Fruit fly (Drosophila melanogaster) whole organism, embryonic: ENCODE measurements around the gene mxt.

Source experiments
- ATbp ChIP-seq: fragments of 200-800 bp; sonication (Bioruptor generic); optimal IDR thresholded peaks from 2 replicates; lab custom pipeline; 2017; ENCODE audit warnings: missing biosample characterization, mild to moderate bottlenecking, missing genetic modification characterization, missing genetic modification reagents
- Bgb ChIP-seq: fragments of 200-800 bp; sonication (Bioruptor generic); IDR thresholded peaks from 2 replicates; pipeline ENCODE4 v1.3.6; 2022; ENCODE audit warnings: missing biosample characterization, missing genetic modification characterization; ENCODE audit not compliant: partially characterized antibody
- CG10462 ChIP-seq: fragments of 200-800 bp; sonication (Bioruptor generic); optimal IDR thresholded peaks from 2 replicates; lab custom pipeline; 2016; ENCODE audit warnings: missing biosample characterization, missing genetic modification characterization
- CG10654 ChIP-seq: fragments of 200-800 bp; sonication (Bioruptor generic); optimal IDR thresholded peaks from 2 replicates; lab custom pipeline; 2016; ENCODE audit warnings: missing biosample characterization, missing genetic modification characterization
- CG11085 ChIP-seq: fragments of 200-800 bp; sonication (Bioruptor generic); IDR thresholded peaks from 2 replicates; pipeline ENCODE4 v1.3.6; 2022; ENCODE audit warnings: missing biosample characterization, missing genetic modification characterization
- CG11456 ChIP-seq: fragments of 200-800 bp; sonication (Bioruptor generic); IDR thresholded peaks from 3 replicates; pipeline ENCODE4 v1.3.6; 2022; ENCODE audit warnings: missing biosample characterization, missing genetic modification characterization
- CG11695 ChIP-seq: fragments of 200-800 bp; sonication (Bioruptor generic); IDR thresholded peaks from 3 replicates; pipeline ENCODE4 v1.3.6; 2022; ENCODE audit warnings: missing biosample characterization, missing genetic modification characterization
- CG12104 ChIP-seq: fragments of 200-800 bp; sonication (Bioruptor generic); optimal IDR thresholded peaks from 3 replicates; lab custom pipeline; 2016; ENCODE audit warnings: missing biosample characterization, missing genetic modification characterization
- CG13123 ChIP-seq: fragments of 200-800 bp; sonication (Bioruptor generic); optimal IDR thresholded peaks from 2 replicates; lab custom pipeline; 2016; ENCODE audit warnings: missing biosample characterization, missing genetic modification characterization
- CG15073 ChIP-seq: fragments of 200-800 bp; sonication (Bioruptor generic); optimal IDR thresholded peaks from 2 replicates; lab custom pipeline; 2016; ENCODE audit warnings: missing biosample characterization, missing genetic modification characterization
- CG17186 ChIP-seq: fragments of 200-800 bp; sonication (Bioruptor generic); optimal IDR thresholded peaks from 3 replicates; lab custom pipeline; 2017; ENCODE audit warnings: missing biosample characterization, missing genetic modification reagents, missing genetic modification characterization
- CG17328 ChIP-seq: fragments of 200-800 bp; sonication (Bioruptor generic); IDR thresholded peaks from 2 replicates; pipeline ENCODE4 v1.3.6; 2022; ENCODE audit warnings: missing biosample characterization, missing genetic modification characterization
- CG31224 ChIP-seq: fragments of 200-800 bp; sonication (Bioruptor generic); IDR thresholded peaks from 2 replicates; pipeline ENCODE4 v1.3.6; 2022; ENCODE audit warnings: missing biosample characterization, missing genetic modification characterization
- CG34224 ChIP-seq: fragments of 200-800 bp; sonication (Bioruptor generic); IDR thresholded peaks from 3 replicates; pipeline ENCODE4 v1.3.6; 2022; ENCODE audit warnings: missing biosample characterization, missing genetic modification characterization; ENCODE audit not compliant: partially characterized antibody
- CG4360 ChIP-seq: fragments of 200-800 bp; sonication (Bioruptor generic); IDR thresholded peaks from 2 replicates; pipeline ENCODE4 v1.3.6; 2022; ENCODE audit warnings: missing biosample characterization, missing genetic modification characterization
- CG6272 ChIP-seq: fragments of 200-800 bp; sonication (Bioruptor generic); IDR thresholded peaks from 2 replicates; pipeline ENCODE4 v1.3.6; 2022; ENCODE audit warnings: missing biosample characterization, missing genetic modification characterization
- CG6791 ChIP-seq: fragments of 200-800 bp; sonication (Bioruptor generic); IDR thresholded peaks from 3 replicates; pipeline ENCODE4 v1.3.6; 2022; ENCODE audit warnings: missing biosample characterization, missing genetic modification characterization; ENCODE audit not compliant: partially characterized antibody
- CG7556 ChIP-seq: fragments of 200-800 bp; sonication (Bioruptor generic); optimal IDR thresholded peaks from 2 replicates; lab custom pipeline; 2017; ENCODE audit warnings: missing biosample characterization, mild to moderate bottlenecking, missing genetic modification characterization
- CG7745 ChIP-seq: fragments of 200-800 bp; sonication (Bioruptor generic); optimal IDR thresholded peaks from 2 replicates; lab custom pipeline; 2018; ENCODE audit warnings: missing biosample characterization, mild to moderate bottlenecking, missing genetic modification characterization, moderate library complexity
- D19A ChIP-seq: fragments of 200-800 bp; optimal IDR thresholded peaks from 3 replicates; lab custom pipeline; 2019; ENCODE audit warnings: missing biosample characterization, mild to moderate bottlenecking, missing genetic modification characterization, moderate library complexity
- E2f1 ChIP-seq: fragments of 200-800 bp; sonication (Bioruptor generic); IDR thresholded peaks from 2 replicates; pipeline ENCODE4 v1.3.6; 2022; ENCODE audit warnings: missing biosample characterization, missing genetic modification characterization
- ERR ChIP-seq: fragments of 200-800 bp; sonication (Bioruptor generic); optimal IDR thresholded peaks from 2 replicates; lab custom pipeline; 2016; ENCODE audit warnings: missing biosample characterization, missing genetic modification characterization
- HLH4C ChIP-seq: fragments of 200-800 bp; sonication (Bioruptor generic); IDR thresholded peaks from 3 replicates; pipeline ENCODE4 v1.3.6; 2022; ENCODE audit warnings: missing biosample characterization, missing genetic modification characterization; ENCODE audit not compliant: partially characterized antibody
- Lim3 ChIP-seq: fragments of 200-800 bp; sonication (Bioruptor generic); IDR thresholded peaks from 2 replicates; pipeline ENCODE4 v1.3.6; 2022; ENCODE audit warnings: missing biosample characterization, missing genetic modification characterization
- Lpt ChIP-seq: fragments of >200 bp; optimal IDR thresholded peaks from 2 replicates; lab custom pipeline; 2018; ENCODE audit warnings: missing biosample characterization, missing genetic modification characterization
- Mad ChIP-seq: fragments of 200-800 bp; sonication (Bioruptor generic); optimal IDR thresholded peaks from 2 replicates; lab custom pipeline; 2016; ENCODE audit warnings: missing biosample characterization, missing genetic modification characterization
- Neu2 ChIP-seq: fragments of 200-800 bp; sonication (Bioruptor generic); optimal IDR thresholded peaks from 3 replicates; lab custom pipeline; 2016; ENCODE audit warnings: missing biosample characterization, missing genetic modification characterization, borderline replicate concordance
- Optix ChIP-seq: fragments of 200-800 bp; sonication (Bioruptor generic); IDR thresholded peaks from 3 replicates; pipeline ENCODE4 v1.3.6; 2022; ENCODE audit warnings: missing biosample characterization, missing genetic modification characterization
- Sox100B ChIP-seq: fragments of 200-800 bp; sonication (Bioruptor generic); optimal IDR thresholded peaks from 3 replicates; lab custom pipeline; 2018; ENCODE audit warnings: missing biosample characterization, mild to moderate bottlenecking, missing genetic modification characterization
- abd-A ChIP-seq: fragments of 200-800 bp; sonication (Bioruptor generic); optimal IDR thresholded peaks from 3 replicates; lab custom pipeline; 2019; ENCODE audit warnings: missing biosample characterization, mild to moderate bottlenecking, missing genetic modification characterization, moderate library complexity
- al ChIP-seq: fragments of 200-800 bp; sonication (Bioruptor generic); IDR thresholded peaks from 2 replicates; pipeline ENCODE4 v1.3.6; 2022; ENCODE audit warnings: missing biosample characterization, missing genetic modification characterization
- br ChIP-seq: fragments of >200 bp; optimal IDR thresholded peaks from 2 replicates; lab custom pipeline; 2017
- dmrt11E ChIP-seq: fragments of 200-800 bp; sonication (Bioruptor generic); optimal IDR thresholded peaks from 3 replicates; lab custom pipeline; 2018; ENCODE audit warnings: missing biosample characterization, mild to moderate bottlenecking, missing genetic modification characterization, moderate library complexity
- hb ChIP-seq: fragments of 200-800 bp; sonication (Bioruptor generic); IDR thresholded peaks from 3 replicates; pipeline ENCODE4 v1.3.6; 2022; ENCODE audit warnings: missing biosample characterization, missing genetic modification characterization; ENCODE audit not compliant: partially characterized antibody
- hbn ChIP-seq: fragments of 200-800 bp; sonication (Bioruptor generic); IDR thresholded peaks from 2 replicates; pipeline ENCODE4 v1.3.6; 2022; ENCODE audit warnings: missing biosample characterization, missing genetic modification characterization; ENCODE audit not compliant: partially characterized antibody
- hth ChIP-seq: fragments of >200 bp; optimal IDR thresholded peaks from 2 replicates; lab custom pipeline; 2017; ENCODE audit warnings: inconsistent platforms
- ind ChIP-seq: fragments of 200-800 bp; sonication (Bioruptor generic); optimal IDR thresholded peaks from 3 replicates; lab custom pipeline; 2016; ENCODE audit warnings: missing biosample characterization, missing genetic modification characterization
- inv ChIP-seq: fragments of 200-800 bp; sonication (Bioruptor generic); IDR thresholded peaks from 2 replicates; pipeline ENCODE4 v1.3.6; 2022; ENCODE audit warnings: missing biosample characterization, missing genetic modification characterization; ENCODE audit not compliant: partially characterized antibody
- maf-S ChIP-seq: fragments of 200-800 bp; sonication (Bioruptor generic); optimal IDR thresholded peaks from 2 replicates; lab custom pipeline; 2016; ENCODE audit warnings: missing biosample characterization, missing genetic modification characterization
- otp ChIP-seq: fragments of 200-800 bp; sonication (Bioruptor generic); IDR thresholded peaks from 3 replicates; pipeline ENCODE4, ENCODE4 v1.3.6; 2022; ENCODE audit warnings: missing biosample characterization, missing genetic modification characterization
- pho ChIP-seq: fragments of 200-800 bp; sonication (Bioruptor generic); optimal IDR thresholded peaks from 2 replicates; lab custom pipeline; 2016; ENCODE audit warnings: missing biosample characterization, missing genetic modification characterization
- pzg ChIP-seq: fragments of 200-800 bp; sonication (Bioruptor generic); optimal IDR thresholded peaks from 3 replicates; lab custom pipeline; 2018; ENCODE audit warnings: missing biosample characterization, mild to moderate bottlenecking, missing genetic modification characterization, moderate library complexity
- row ChIP-seq: fragments of 200-800 bp; sonication (Bioruptor generic); IDR thresholded peaks from 3 replicates; pipeline ENCODE4 v1.3.6; 2022; ENCODE audit warnings: missing biosample characterization, missing genetic modification characterization
- slbo ChIP-seq: fragments of 200-800 bp; sonication (Bioruptor generic); IDR thresholded peaks from 2 replicates; pipeline ENCODE4 v1.3.6; 2022; ENCODE audit warnings: missing biosample characterization, missing genetic modification characterization
- sob ChIP-seq: fragments of 200-800 bp; sonication (Bioruptor generic); IDR thresholded peaks from 2 replicates; pipeline ENCODE4 v1.3.6; 2022; ENCODE audit warnings: missing biosample characterization, missing genetic modification characterization
- sqz ChIP-seq: fragments of 200-800 bp; sonication (Bioruptor generic); optimal IDR thresholded peaks from 3 replicates; lab custom pipeline; 2018; ENCODE audit warnings: missing biosample characterization, mild to moderate bottlenecking, missing genetic modification characterization
- ssp ChIP-seq: fragments of 200-800 bp; sonication (Bioruptor generic); IDR thresholded peaks from 2 replicates; pipeline ENCODE4 v1.3.6; 2022; ENCODE audit warnings: missing biosample characterization, missing genetic modification characterization
- ttk ChIP-seq: fragments of 200-800 bp; sonication (Bioruptor generic); IDR thresholded peaks from 2 replicates; pipeline ENCODE4 v2.1.2; 2022; ENCODE audit warnings: missing biosample characterization, missing genetic modification characterization
- unc-4 ChIP-seq: fragments of 200-800 bp; sonication (Bioruptor generic); IDR thresholded peaks from 2 replicates; pipeline ENCODE4 v1.3.6; 2022; ENCODE audit warnings: missing biosample characterization, missing genetic modification characterization; ENCODE audit not compliant: partially characterized antibody
- wdn ChIP-seq: fragments of 200-800 bp; sonication (Bioruptor generic); IDR thresholded peaks from 2 replicates; pipeline ENCODE4 v1.3.6; 2022; ENCODE audit warnings: missing biosample characterization, missing genetic modification characterization
- z ChIP-seq: fragments of 200-800 bp; sonication (Bioruptor generic); IDR thresholded peaks from 3 replicates; pipeline ENCODE4 v1.3.6; 2022; ENCODE audit warnings: missing biosample characterization, missing genetic modification characterization
- zfh1 ChIP-seq: fragments of 200-800 bp; sonication (Bioruptor generic); IDR thresholded peaks from 3 replicates; pipeline ENCODE4 v1.3.6; 2022; ENCODE audit warnings: missing biosample characterization, missing genetic modification characterization

mxt gene

dm6 chr2L:4818056-4818455, 29.0 kb downstream of the mxt start, which contains the start of gene CG3225 (continued):
- no peak for TF ChIP-seq otp (GFP tag; lab: Robert Waterston, UW)
- TF ChIP-seq Neu2 (GFP tag; lab: Kevin White, UChicago): no peak
- TF ChIP-seq Optix (GFP tag; lab: Robert Waterston, UW): no peak
- TF ChIP-seq dmrt11E (tag; lab: Kevin White, UChicago): no peak
- TF ChIP-seq z (GFP tag; lab: Robert Waterston, UW): no peak
- peak; percentile 74; the same call in 2 of the 3 replicates for TF ChIP-seq CG34224
- TF ChIP-seq CG6272: no peak
- TF ChIP-seq maf-S (GFP tag; lab: Kevin White, UChicago): no peak
- no peak for TF ChIP-seq CG10462 (GFP tag; lab: Kevin White, UChicago)
- TF ChIP-seq CG12104 (GFP tag; lab: Kevin White, UChicago): no peak
- no peak for TF ChIP-seq sob (GFP tag; lab: Robert Waterston, UW)
- no peak for TF ChIP-seq sqz (GFP tag; lab: Kevin White, UChicago)
- no peak for TF ChIP-seq CG7556
- TF ChIP-seq ttk (GFP tag; lab: Robert Waterston, UW): no peak
- peak; percentile 48; the same call in 1 of the 2 replicates for TF ChIP-seq Bgb
- TF ChIP-seq D19A (tag; lab: Kevin White, UChicago): no peak
- TF ChIP-seq slbo: no peak
- TF ChIP-seq CG4360 (GFP tag; lab: Robert Waterston, UW): no peak
- TF ChIP-seq CG11456 (GFP tag; lab: Robert Waterston, UW): no peak
- no peak for TF ChIP-seq abd-A (tag; lab: Kevin White, UChicago)
- TF ChIP-seq CG17186 (GFP tag; lab: Kevin White, UChicago): peak; percentile 67
- TF ChIP-seq hth (lab: Kevin White, UChicago): no peak
- TF ChIP-seq wdn (GFP tag; lab: Robert Waterston, UW): no peak
- TF ChIP-seq CG7745 (tag; lab: Kevin White, UChicago): no peak
- TF ChIP-seq al (GFP tag; lab: Robert Waterston, UW): no peak
- TF ChIP-seq CG11695: no peak
- peak; percentile 43; the same call in 1 of the 2 replicates for TF ChIP-seq unc-4 (GFP tag; lab: Robert Waterston, UW)
- TF ChIP-seq Sox100B (GFP tag; lab: Kevin White, UChicago): no peak
- TF ChIP-seq CG10654: no peak
- peak; percentile 54; the same call in 2 of the 3 replicates for TF ChIP-seq HLH4C (GFP tag; lab: Robert Waterston, UW)
- no peak for TF ChIP-seq pho (GFP tag; lab: Kevin White, UChicago)
- no peak for TF ChIP-seq E2f1 (GFP tag; lab: Robert Waterston, UW)
- TF ChIP-seq br (lab: Kevin White, UChicago): no peak
- no peak for TF ChIP-seq Lim3 (GFP tag; lab: Robert Waterston, UW)
- no peak for TF ChIP-seq ERR (GFP tag; lab: Kevin White, UChicago)
- 0 out of 3 replicates have a peak, but pooled peaks have one; percentile 6 for TF ChIP-seq CG6791 (GFP tag; lab: Robert Waterston, UW)
- no peak for TF ChIP-seq CG13123
- TF ChIP-seq ind (GFP tag; lab: Kevin White, UChicago): no peak
- no peak for TF ChIP-seq ssp (GFP tag; lab: Robert Waterston, UW)
- TF ChIP-seq ATbp (GFP tag; lab: Kevin White, UChicago): no peak
- TF ChIP-seq CG15073 (GFP tag; lab: Kevin White, UChicago): no peak
- TF ChIP-seq zfh1 (GFP tag; lab: Robert Waterston, UW): no peak
- no peak for TF ChIP-seq CG31224 (GFP tag; lab: Robert Waterston, UW)
- TF ChIP-seq hbn (GFP tag; lab: Robert Waterston, UW): peak; percentile 33; the same call in 1 of the 2 replicates
- TF ChIP-seq CG11085 (GFP tag; lab: Robert Waterston, UW): no peak
- no peak for TF ChIP-seq CG17328
- no peak for TF ChIP-seq inv (GFP tag; lab: Robert Waterston, UW)
- peak; percentile 89 for TF ChIP-seq pzg (GFP tag; lab: Kevin White, UChicago)
- no peak for TF ChIP-seq hb (GFP tag; lab: Robert Waterston, UW)
- peak; percentile 22; the same call in 1 of the 3 replicates for TF ChIP-seq row (GFP tag; lab: Robert Waterston, UW)
- TF ChIP-seq Mad: no peak
- TF ChIP-seq Lpt (GFP tag; lab: Kevin White, UChicago): no peak
